Worm (Caenorhabditis elegans): ENCODE measurements around the gene byn-1.

DNA sequence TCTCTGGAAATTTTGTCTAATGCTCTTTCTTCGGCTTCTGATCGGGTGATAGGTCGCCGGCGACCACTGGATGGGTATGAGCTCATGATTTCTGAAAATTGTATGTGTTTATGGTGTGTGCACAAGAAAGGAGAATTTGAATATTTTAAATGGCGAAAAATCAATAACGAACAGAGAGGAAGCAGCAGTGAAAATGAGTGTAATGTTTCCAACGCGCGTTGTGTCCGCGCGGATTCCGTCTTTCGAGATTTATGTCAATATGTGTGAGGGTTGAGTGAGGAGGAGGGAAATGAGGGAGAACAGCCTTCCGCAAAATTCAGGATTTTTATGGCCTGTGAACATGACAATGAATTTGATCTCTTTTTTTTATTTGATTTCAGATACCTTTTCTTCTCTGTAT, 3.1 kb upstream of the byn-1 start, which contains the start of gene flap-1:
- no peak for TF ChIP-seq nhr-47 (tag; optimal IDR thresholded peaks at IDR 0.05)
- no peak for TF ChIP-seq dpl-1 (GFP tag; optimal IDR thresholded peaks at IDR 0.05)
- no peak for TF ChIP-seq skn-1 (tag; optimal IDR thresholded peaks at IDR 0.05)
- no peak for TF ChIP-seq hlh-4 (tag; optimal IDR thresholded peaks at IDR 0.05)
- no peak for TF ChIP-seq tbx-2 (tag; optimal IDR thresholded peaks at IDR 0.05)

Data from whole organism, L1 larva.